Fruit fly (Drosophila melanogaster) whole organism, prepupa: ENCODE measurements around the gene CG31797.

Source experiments
- Blimp-1 ChIP-seq: fragments of 200-800 bp; sonication (Bioruptor generic); optimal IDR thresholded peaks from 3 replicates; lab custom pipeline; 2017; ENCODE audit warnings: missing biosample characterization, missing genetic modification characterization, mild to moderate bottlenecking, moderate library complexity, missing genetic modification reagents
- CG10631 ChIP-seq: fragments of 200-800 bp; sonication (Bioruptor generic); optimal IDR thresholded peaks from 2 replicates; lab custom pipeline; 2016; ENCODE audit warnings: missing biosample characterization, missing genetic modification characterization
- CG10669 ChIP-seq: fragments of 200-800 bp; sonication (Bioruptor generic); optimal IDR thresholded peaks from 3 replicates; lab custom pipeline; 2018; ENCODE audit warnings: missing biosample characterization, mild to moderate bottlenecking, missing genetic modification characterization, moderate library complexity
- CG11294 ChIP-seq: fragments of 200-800 bp; sonication (Bioruptor generic); IDR thresholded peaks from 2 replicates; pipeline ENCODE4 v1.3.6; 2022; ENCODE audit warnings: missing biosample characterization, missing genetic modification characterization
- CG11762 ChIP-seq: fragments of 200-800 bp; sonication (Bioruptor generic); optimal IDR thresholded peaks from 3 replicates; lab custom pipeline; 2016; ENCODE audit warnings: missing biosample characterization, missing genetic modification characterization; ENCODE audit not compliant: insufficient read depth
- CG11902 ChIP-seq: fragments of 200-800 bp; sonication (Bioruptor generic); optimal IDR thresholded peaks from 3 replicates; lab custom pipeline; 2016; ENCODE audit warnings: missing biosample characterization, missing genetic modification characterization
- CG15336 ChIP-seq: fragments of 200-800 bp; sonication (Bioruptor generic); IDR thresholded peaks from 2 replicates; pipeline ENCODE4 v1.3.6; 2022; ENCODE audit warnings: missing biosample characterization, missing genetic modification characterization
- CG1621 ChIP-seq: fragments of 200-800 bp; sonication (Bioruptor generic); optimal IDR thresholded peaks from 3 replicates; lab custom pipeline; 2018; ENCODE audit warnings: missing biosample characterization, mild to moderate bottlenecking, missing genetic modification characterization
- CG16779 ChIP-seq: fragments of 200-800 bp; sonication (Bioruptor generic); optimal IDR thresholded peaks from 3 replicates; lab custom pipeline; 2017; ENCODE audit warnings: missing biosample characterization, mild to moderate bottlenecking, missing genetic modification characterization
- CG3032 ChIP-seq: fragments of 200-800 bp; optimal IDR thresholded peaks from 2 replicates; lab custom pipeline; 2019; ENCODE audit warnings: missing biosample characterization, mild to moderate bottlenecking, missing genetic modification characterization, moderate library complexity
- CG31627 ChIP-seq: fragments of 200-800 bp; sonication (Bioruptor generic); optimal IDR thresholded peaks from 3 replicates; lab custom pipeline; 2016; ENCODE audit warnings: missing biosample characterization, missing genetic modification characterization
- CG32006 ChIP-seq: fragments of 200-800 bp; sonication (Bioruptor generic); optimal IDR thresholded peaks from 3 replicates; lab custom pipeline; 2017; ENCODE audit warnings: missing biosample characterization, mild to moderate bottlenecking, missing genetic modification characterization
- CG3919 ChIP-seq: fragments of 200-800 bp; sonication (Bioruptor generic); optimal IDR thresholded peaks from 3 replicates; lab custom pipeline; 2016; ENCODE audit warnings: missing biosample characterization, missing genetic modification characterization
- CG6163 ChIP-seq: fragments of 200-800 bp; sonication (Bioruptor generic); IDR thresholded peaks from 3 replicates; pipeline ENCODE4 v1.3.6; 2022; ENCODE audit warnings: missing biosample characterization, missing genetic modification characterization
- CG6276 ChIP-seq: fragments of 200-800 bp; sonication (Bioruptor generic); optimal IDR thresholded peaks from 2 replicates; lab custom pipeline; 2017; ENCODE audit warnings: missing biosample characterization, mild to moderate bottlenecking, missing genetic modification characterization
- CG6792 ChIP-seq: fragments of 200-800 bp; sonication (Bioruptor generic); optimal IDR thresholded peaks from 3 replicates; lab custom pipeline; 2016; ENCODE audit warnings: missing biosample characterization, missing genetic modification characterization
- CG6808 ChIP-seq: fragments of 200-800 bp; sonication (Bioruptor generic); optimal IDR thresholded peaks from 3 replicates; lab custom pipeline; 2017; ENCODE audit warnings: missing biosample characterization, missing genetic modification characterization, mild to moderate bottlenecking, moderate library complexity, missing genetic modification reagents
- CG6854 ChIP-seq: fragments of 200-800 bp; sonication (Bioruptor generic); optimal IDR thresholded peaks from 2 replicates; lab custom pipeline; 2017; ENCODE audit warnings: missing biosample characterization, mild to moderate bottlenecking, missing genetic modification characterization
- Eip75B ChIP-seq: fragments of 200-800 bp; sonication (Bioruptor generic); optimal IDR thresholded peaks from 3 replicates; lab custom pipeline; 2016; ENCODE audit warnings: missing biosample characterization, missing genetic modification characterization
- Eip78C ChIP-seq: fragments of 200-800 bp; sonication (Bioruptor generic); peaks from one replicate; lab custom pipeline; 2016; ENCODE audit warnings: missing biosample characterization, missing genetic modification characterization
- Eip93F ChIP-seq: fragments of 200-800 bp; sonication (Bioruptor generic); optimal IDR thresholded peaks from 2 replicates; lab custom pipeline; 2016; ENCODE audit warnings: missing biosample characterization, mild to moderate bottlenecking, missing genetic modification characterization
- Ets21C ChIP-seq: fragments of 200-800 bp; sonication (Bioruptor generic); optimal IDR thresholded peaks from 3 replicates; lab custom pipeline; 2016; ENCODE audit warnings: missing biosample characterization, missing genetic modification characterization
- Ets96B ChIP-seq: fragments of 200-800 bp; optimal IDR thresholded peaks from 2 replicates; lab custom pipeline; 2019; ENCODE audit warnings: missing biosample characterization, mild to moderate bottlenecking, missing genetic modification characterization, moderate library complexity
- Hr39 ChIP-seq: fragments of 200-800 bp; sonication (Bioruptor generic); optimal IDR thresholded peaks from 2 replicates; lab custom pipeline; 2016; ENCODE audit warnings: missing biosample characterization, missing genetic modification characterization
- Hr4 ChIP-seq: fragments of 200-800 bp; sonication (Bioruptor generic); optimal IDR thresholded peaks from 3 replicates; lab custom pipeline; 2016; ENCODE audit warnings: missing biosample characterization, missing genetic modification characterization
- Met ChIP-seq: fragments of 200-800 bp; sonication (Bioruptor generic); optimal IDR thresholded peaks from 3 replicates; lab custom pipeline; 2016; ENCODE audit warnings: missing biosample characterization, missing genetic modification characterization
- OdsH ChIP-seq: fragments of 200-800 bp; sonication (Bioruptor generic); optimal IDR thresholded peaks from 3 replicates; lab custom pipeline; 2016; ENCODE audit warnings: missing biosample characterization, missing genetic modification characterization
- Smox ChIP-seq: fragments of 200-800 bp; sonication (Bioruptor generic); optimal IDR thresholded peaks from 3 replicates; lab custom pipeline; 2016; ENCODE audit warnings: missing biosample characterization, missing genetic modification characterization
- Sox14 ChIP-seq: fragments of 200-800 bp; sonication (Bioruptor generic); optimal IDR thresholded peaks from 3 replicates; lab custom pipeline; 2016; ENCODE audit warnings: missing biosample characterization, missing genetic modification characterization
- Sox15 ChIP-seq: fragments of 200-800 bp; sonication (Bioruptor generic); optimal IDR thresholded peaks from 3 replicates; lab custom pipeline; 2016; ENCODE audit warnings: missing biosample characterization, missing genetic modification characterization
- esn ChIP-seq: fragments of 200-800 bp; sonication (Bioruptor generic); optimal IDR thresholded peaks from 2 replicates; lab custom pipeline; 2016; ENCODE audit warnings: missing biosample characterization, mild to moderate bottlenecking, missing genetic modification characterization, moderate library complexity
- fkh ChIP-seq: fragments of 200-800 bp; sonication (Bioruptor generic); optimal IDR thresholded peaks from 3 replicates; lab custom pipeline; 2017; ENCODE audit warnings: missing biosample characterization, mild to moderate bottlenecking, missing genetic modification characterization, moderate library complexity
- lz ChIP-seq: fragments of 200-800 bp; sonication (Bioruptor generic); optimal IDR thresholded peaks from 3 replicates; lab custom pipeline; 2016; ENCODE audit warnings: missing biosample characterization, missing genetic modification characterization
- pdm3 ChIP-seq: fragments of 200-800 bp; sonication (Bioruptor generic); optimal IDR thresholded peaks from 3 replicates; lab custom pipeline; 2016; ENCODE audit warnings: missing biosample characterization, missing genetic modification characterization
- ss ChIP-seq, 2 experiments: fragments of 200-800 bp; sonication (Bioruptor generic); optimal IDR thresholded peaks; 2 replicates in 1 of 2; 3 replicates in 1 of 2; lab custom pipeline; 2017 to 2018; ENCODE audit warnings: mild to moderate bottlenecking in 2 of 2, missing biosample characterization in 2 of 2, missing genetic modification characterization in 2 of 2, moderate library complexity in 1 of 2
- svp ChIP-seq: fragments of 200-800 bp; sonication (Bioruptor generic); peaks from one replicate; lab custom pipeline; 2016; ENCODE audit warnings: missing biosample characterization, missing genetic modification characterization
- topi ChIP-seq: fragments of 200-800 bp; sonication (Bioruptor generic); optimal IDR thresholded peaks from 3 replicates; lab custom pipeline; 2016; ENCODE audit warnings: missing biosample characterization, missing genetic modification characterization
- vri ChIP-seq: fragments of 200-800 bp; sonication (Bioruptor generic); optimal IDR thresholded peaks from 3 replicates; lab custom pipeline; 2016; ENCODE audit warnings: missing biosample characterization, mild to moderate bottlenecking, missing genetic modification characterization

The CG31797 gene

dm6 chr2L:19245655-19246255, 16.3 kb downstream of the CG31797 start (continued):
- TF ChIP-seq CG6792: peak; percentile 29
- TF ChIP-seq esn (GFP tag; lab: Kevin White, UChicago): peak; percentile 31
- TF ChIP-seq svp (GFP tag; lab: Kevin White, UChicago): peak; percentile 75
- no peak for TF ChIP-seq CG11762 (GFP tag; lab: Kevin White, UChicago)
- TF ChIP-seq CG16779: no peak
- TF ChIP-seq CG10669 (GFP tag; lab: Kevin White, UChicago): peak; percentile 13
- TF ChIP-seq Eip78C (GFP tag; lab: Kevin White, UChicago): peak; percentile 70
- TF ChIP-seq Sox15 (GFP tag; lab: Kevin White, UChicago): no peak
- TF ChIP-seq CG10631 (GFP tag; lab: Kevin White, UChicago): peak; percentile 41
- no peak for TF ChIP-seq CG11294 (GFP tag; lab: Robert Waterston, UW)
- TF ChIP-seq CG15336 (GFP tag; lab: Robert Waterston, UW): 0 out of 2 replicates have a peak, but pooled peaks have one; percentile 52
- TF ChIP-seq CG6808 (GFP tag; lab: Kevin White, UChicago): no peak
- TF ChIP-seq CG3032: peak; percentile 12
- no peak for TF ChIP-seq fkh (GFP tag; lab: Kevin White, UChicago)
- TF ChIP-seq CG6163 (GFP tag; lab: Robert Waterston, UW): peak; percentile 46; the same call in 1 of the 3 replicates
- TF ChIP-seq CG3919 (GFP tag; lab: Kevin White, UChicago): peak; percentile 25

DNA sequence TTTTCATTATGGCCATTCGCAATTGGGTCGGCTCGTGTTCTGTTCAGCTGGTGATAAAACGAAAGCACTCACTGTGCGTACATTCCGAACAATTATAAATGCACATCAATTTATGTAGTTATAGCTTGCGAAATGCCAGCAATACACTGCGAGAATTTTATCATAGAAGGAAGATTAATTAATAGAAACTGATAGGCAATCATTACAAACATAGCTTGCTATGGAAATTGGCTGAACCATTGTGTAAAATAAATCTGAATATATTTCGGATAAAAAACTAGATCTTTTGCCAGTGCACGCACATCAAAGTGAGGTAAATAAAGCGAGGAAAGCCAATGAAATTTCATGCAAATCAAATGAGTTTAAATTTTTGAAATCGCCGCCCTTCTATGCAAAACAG, 23.4 kb downstream of the CG31797 start:
- TF ChIP-seq svp (GFP tag; lab: Kevin White, UChicago) (peak; percentile 4), CG6792 (no peak), CG32006 (GFP tag; lab: Kevin White, UChicago) (peak; percentile 41), CG16779 (no peak), CG31627 (GFP tag; lab: Kevin White, UChicago) (no peak), OdsH (GFP tag; lab: Kevin White, UChicago) (peak; percentile 15), vri (GFP tag; lab: Kevin White, UChicago) (no peak), CG10631 (GFP tag; lab: Kevin White, UChicago) (peak; percentile 3), ss (GFP tag; optimal IDR thresholded peaks at IDR 0.05; lab: Kevin White, UChicago) (no peak), Met (GFP tag; lab: Kevin White, UChicago) (peak; percentile 0), Eip93F (GFP tag; lab: Kevin White, UChicago) (no peak), Ets96B (peak; percentile 5), Eip78C (GFP tag; lab: Kevin White, UChicago) (peak; percentile 37), Eip75B (no peak), CG11762 (GFP tag; lab: Kevin White, UChicago) (no peak), pdm3 (GFP tag; lab: Kevin White, UChicago) (peak; percentile 20), Smox (no peak), Hr4 (GFP tag; lab: Kevin White, UChicago) (peak; percentile 37)

dm6 chr2L:19235648-19236297, 26.3 kb downstream of the CG31797 start:
- TF ChIP-seq CG6854 (GFP tag; lab: Kevin White, UChicago) (no peak), Hr39 (GFP tag; lab: Kevin White, UChicago) (no peak), CG11902 (GFP tag; lab: Kevin White, UChicago) (no peak), Ets21C (no peak), vri (GFP tag; lab: Kevin White, UChicago) (no peak), Eip75B (no peak), CG16779 (no peak), CG3032 (no peak), Sox14 (GFP tag; lab: Kevin White, UChicago) (no peak), CG6276 (no peak), lz (no peak), svp (GFP tag; lab: Kevin White, UChicago) (no peak), CG32006 (GFP tag; lab: Kevin White, UChicago) (no peak), CG11294 (GFP tag; lab: Robert Waterston, UW) (no peak), CG1621 (tag; lab: Kevin White, UChicago) (no peak), topi (no peak), Blimp-1 (GFP tag; lab: Kevin White, UChicago) (no peak)
- TF ChIP-seq, all 60 proteins: peak for 0
